Worm (Caenorhabditis elegans) whole organism, L2 larva: ENCODE data around the gene K07C5.2.
A peak's percentile ranks its signal among the peaks of the same experiment; 100 is the strongest.

ENCODE experiments used
- C34F6.9 ChIP-seq: fragments of 150-350 bp; optimal IDR thresholded peaks from 2 replicates; lab custom pipeline; 2014; ENCODE audit warnings: missing biosample characterization, missing genetic modification characterization
- F13H6.1 ChIP-seq: sonication (generic microtip); optimal IDR thresholded peaks from 2 replicates; lab custom pipeline; 2016; ENCODE audit warnings: missing genetic modification characterization, missing compliant biosample characterization
- Y55F3AM.14 ChIP-seq: fragments of 200-800 bp; sonication (Bioruptor generic); optimal IDR thresholded peaks from 2 replicates; lab custom pipeline; 2018; ENCODE audit warnings: mild to moderate bottlenecking, missing genetic modification characterization, missing compliant biosample characterization
- alr-1 ChIP-seq: fragments of 150-350 bp; optimal IDR thresholded peaks from 2 replicates; lab custom pipeline; 2014; ENCODE audit warnings: missing biosample characterization, missing genetic modification characterization
- aly-2 ChIP-seq: fragments of 150-350 bp; optimal IDR thresholded peaks from 2 replicates; lab custom pipeline; 2014; ENCODE audit warnings: missing biosample characterization, missing genetic modification characterization
- blmp-1 ChIP-seq: sonication (generic microtip); optimal IDR thresholded peaks from 2 replicates; lab custom pipeline; 2017; ENCODE audit warnings: missing genetic modification characterization, mild to moderate bottlenecking, missing compliant biosample characterization, antibody characterized with exemption, moderate library complexity; ENCODE audit not compliant: insufficient read depth
- ceh-82 ChIP-seq: fragments of 150-350 bp; optimal IDR thresholded peaks from 2 replicates; lab custom pipeline; 2014; ENCODE audit warnings: missing biosample characterization, missing genetic modification characterization
- crh-2 ChIP-seq: sonication (generic microtip); optimal IDR thresholded peaks from 2 replicates; lab custom pipeline; 2017; ENCODE audit warnings: missing biosample characterization, missing genetic modification characterization
- dmd-4 ChIP-seq: sonication (generic microtip); optimal IDR thresholded peaks from 2 replicates; lab custom pipeline; 2017; ENCODE audit warnings: missing biosample characterization, missing genetic modification characterization
- egl-27 ChIP-seq: sonication (generic microtip); optimal IDR thresholded peaks from 3 replicates; lab custom pipeline; 2017; ENCODE audit warnings: missing biosample characterization, missing genetic modification reagents, missing genetic modification characterization
- elt-3 ChIP-seq: sonication (generic microtip); optimal IDR thresholded peaks from 2 replicates; lab custom pipeline; 2017; ENCODE audit warnings: missing biosample characterization, missing genetic modification characterization
- fos-1 ChIP-seq: fragments of 150-350 bp; optimal IDR thresholded peaks from 2 replicates; lab custom pipeline; 2014; ENCODE audit warnings: missing biosample characterization, missing genetic modification characterization
- gmeb-1 ChIP-seq: fragments of 150-350 bp; optimal IDR thresholded peaks from 2 replicates; lab custom pipeline; 2014; ENCODE audit warnings: missing biosample characterization, missing genetic modification characterization
- lin-11 ChIP-seq: fragments of 150-350 bp; sonication (generic microtip); optimal IDR thresholded peaks from 2 replicates; lab custom pipeline; 2014; ENCODE audit warnings: missing biosample characterization, missing genetic modification characterization, inconsistent platforms, mixed read lengths
- lin-13 ChIP-seq: fragments of 150-350 bp; optimal IDR thresholded peaks from 2 replicates; lab custom pipeline; 2014; ENCODE audit warnings: missing biosample characterization, missing genetic modification reagents, missing genetic modification characterization
- lin-39 ChIP-seq: fragments of 150-350 bp; optimal IDR thresholded peaks from 2 replicates; lab custom pipeline; 2014; ENCODE audit warnings: missing biosample characterization, missing genetic modification reagents, missing genetic modification characterization
- lsy-2 ChIP-seq, 2 experiments: fragments of 150-350 bp in 1 of 2; sonication (generic microtip) in 1 of 2; optimal IDR thresholded peaks; 2 replicates each; lab custom pipeline; 2014 to 2017; ENCODE audit warnings: missing biosample characterization in 2 of 2, missing genetic modification characterization in 2 of 2
- mbf-1 ChIP-seq: sonication (generic microtip); optimal IDR thresholded peaks from 2 replicates; lab custom pipeline; 2017; ENCODE audit warnings: missing biosample characterization, missing genetic modification characterization
- mdl-1 ChIP-seq, 2 experiments: fragments of 150-350 bp in 1 of 2; sonication (generic microtip) in 1 of 2; optimal IDR thresholded peaks; 2 replicates each; lab custom pipeline; 2017; ENCODE audit warnings: missing biosample characterization in 2 of 2, missing genetic modification characterization in 2 of 2
- nhr-10 ChIP-seq: sonication (generic microtip); optimal IDR thresholded peaks from 2 replicates; lab custom pipeline; 2017; ENCODE audit warnings: missing biosample characterization, missing genetic modification characterization
- nhr-11 ChIP-seq: fragments of 150-350 bp; optimal IDR thresholded peaks from 2 replicates; lab custom pipeline; 2014; ENCODE audit warnings: missing biosample characterization, missing genetic modification characterization
- nhr-12 ChIP-seq: fragments of 150-350 bp; optimal IDR thresholded peaks from 2 replicates; lab custom pipeline; 2014; ENCODE audit warnings: missing biosample characterization, missing genetic modification characterization
- nhr-21 ChIP-seq: fragments of 150-350 bp; optimal IDR thresholded peaks from 2 replicates; lab custom pipeline; 2014; ENCODE audit warnings: missing biosample characterization, missing genetic modification characterization
- nhr-23 ChIP-seq: fragments of 150-350 bp; optimal IDR thresholded peaks from 2 replicates; lab custom pipeline; 2014; ENCODE audit warnings: missing biosample characterization, missing genetic modification reagents, missing genetic modification characterization
- nhr-237 ChIP-seq: fragments of 150-350 bp; optimal IDR thresholded peaks from 2 replicates; lab custom pipeline; 2014; ENCODE audit warnings: missing biosample characterization, missing genetic modification characterization
- nhr-6 ChIP-seq: fragments of 150-350 bp; optimal IDR thresholded peaks from 2 replicates; lab custom pipeline; 2014; ENCODE audit warnings: missing biosample characterization, missing genetic modification characterization
- sem-4 ChIP-seq: fragments of 150-350 bp; optimal IDR thresholded peaks from 2 replicates; lab custom pipeline; 2014; ENCODE audit warnings: missing biosample characterization, missing genetic modification reagents, missing genetic modification characterization
- sma-3 ChIP-seq: sonication (generic microtip); optimal IDR thresholded peaks from 2 replicates; lab custom pipeline; 2016; ENCODE audit warnings: missing genetic modification reagents, missing genetic modification characterization, missing compliant biosample characterization
- sma-9 ChIP-seq, 2 experiments: fragments of 150-350 bp in 1 of 2; sonication (generic microtip) in 1 of 2; optimal IDR thresholded peaks; 2 replicates each; lab custom pipeline; 2014 to 2016; ENCODE audit warnings: missing genetic modification characterization in 2 of 2, mild to moderate bottlenecking in 1 of 2, missing biosample characterization in 1 of 2, missing compliant biosample characterization in 1 of 2, missing genetic modification reagents in 1 of 2, moderate library complexity in 1 of 2
- snpc-4 ChIP-seq: fragments of 150-350 bp; optimal IDR thresholded peaks from 2 replicates; lab custom pipeline; 2014; ENCODE audit warnings: missing biosample characterization, missing genetic modification characterization
- zag-1 ChIP-seq: fragments of 150-350 bp; optimal IDR thresholded peaks from 2 replicates; lab custom pipeline; 2014; ENCODE audit warnings: missing biosample characterization, missing genetic modification characterization
- ztf-1 ChIP-seq: fragments of 200-800 bp; sonication (Bioruptor generic); conservative IDR thresholded peaks from 2 replicates; pipeline ENCODE4 v1.3.6; 2022; ENCODE audit warnings: missing genetic modification characterization, missing compliant biosample characterization
- ztf-11 ChIP-seq: sonication (generic microtip); optimal IDR thresholded peaks from 2 replicates; lab custom pipeline; 2017; ENCODE audit warnings: missing biosample characterization, missing genetic modification characterization
- ztf-4 ChIP-seq: fragments of 150-350 bp; optimal IDR thresholded peaks from 2 replicates; lab custom pipeline; 2014; ENCODE audit warnings: missing biosample characterization, missing genetic modification characterization

The K07C5.2 gene

DNA sequence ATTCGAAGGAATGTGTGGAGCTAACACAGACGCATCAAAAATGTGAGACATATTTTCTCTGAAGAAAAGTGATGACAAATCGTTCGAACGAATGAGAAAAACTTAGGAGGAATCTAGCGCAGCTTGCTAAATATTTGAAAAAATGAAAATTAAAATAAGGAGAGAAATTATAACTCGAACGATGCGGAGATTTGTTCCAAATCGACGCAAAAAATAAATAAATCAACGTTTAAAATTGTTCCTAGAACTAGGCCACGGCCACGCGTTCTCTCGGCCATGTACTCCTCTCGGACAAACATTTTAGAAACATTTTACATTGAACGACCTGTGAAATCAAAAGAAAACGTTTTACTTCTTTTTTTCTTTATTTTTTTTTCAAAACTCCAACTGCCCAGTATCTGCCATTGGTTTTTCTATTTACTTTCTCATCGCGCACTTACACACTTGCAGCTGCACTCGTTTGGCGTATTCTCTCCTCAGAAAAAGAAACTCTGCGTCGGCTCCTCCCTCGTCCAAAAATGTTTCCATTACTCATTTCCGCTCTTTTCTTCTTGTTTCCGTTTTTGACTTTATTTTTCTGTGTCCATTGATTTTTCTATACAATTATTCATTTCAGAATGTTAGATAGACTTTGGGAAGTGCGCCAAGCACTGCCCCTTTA, 19.1 kb upstream of the K07C5.2 start, which contains the start of the genes gna-1 and B0024.13 (continued):
- TF ChIP-seq sem-4 (tag; lab: Kevin White, UChicago), result no peak
- no peak for TF ChIP-seq egl-27 (tag; lab: Kevin White, UChicago)
- TF ChIP-seq gmeb-1 (tag; lab: Kevin White, UChicago), result no peak
- TF ChIP-seq nhr-23, result no peak

DNA sequence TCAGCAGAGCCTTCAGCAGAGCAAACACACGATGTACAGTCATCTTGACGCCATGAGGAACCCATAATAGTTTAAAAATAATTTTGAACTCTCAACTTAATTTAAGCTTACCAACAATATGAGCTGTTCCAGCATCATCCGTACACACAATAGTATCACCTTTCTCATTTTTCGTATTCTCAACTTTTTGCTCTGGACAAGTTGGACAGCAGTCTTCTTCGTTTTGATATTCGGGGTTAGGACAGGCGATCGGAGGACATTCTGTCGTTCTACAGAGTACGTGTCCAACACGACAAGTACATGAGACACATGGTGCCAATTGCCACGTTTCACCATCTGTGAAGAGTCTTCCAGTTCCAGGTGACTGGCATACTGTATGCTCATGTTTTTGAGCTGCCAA, 15.8 kb upstream of the K07C5.2 start:
- TF ChIP-seq F13H6.1 (tag; lab: Kevin White, UChicago), result no peak

DNA sequence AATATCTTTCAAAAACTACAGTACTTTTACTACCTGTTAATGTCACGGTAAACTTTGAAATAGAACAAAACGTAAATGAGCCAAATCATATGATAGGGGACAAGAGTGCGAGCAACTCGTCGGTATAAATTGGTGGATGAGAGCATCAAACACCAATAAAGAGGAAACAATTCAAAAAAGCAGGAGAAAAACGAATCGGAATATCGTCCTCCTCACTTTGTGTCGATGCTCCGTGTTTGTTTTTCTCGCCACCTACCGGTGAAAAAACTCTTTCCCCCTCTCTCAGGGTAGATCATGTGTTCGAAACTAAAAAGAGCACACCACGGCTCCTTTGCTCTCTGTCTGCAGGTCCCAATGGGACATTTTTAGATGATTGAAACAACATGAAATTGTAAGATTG, 11.2 kb upstream of the K07C5.2 start:
- peak; percentile 8 for TF ChIP-seq F13H6.1 (tag; lab: Kevin White, UChicago)
- TF ChIP-seq sma-9 (GFP tag; optimal IDR thresholded peaks at IDR 0.05; lab: Kevin White, UChicago), result no peak
- TF ChIP-seq sma-9 (tag; optimal IDR thresholded peaks at IDR 0.05; lab: Kevin White, UChicago), result no peak

DNA sequence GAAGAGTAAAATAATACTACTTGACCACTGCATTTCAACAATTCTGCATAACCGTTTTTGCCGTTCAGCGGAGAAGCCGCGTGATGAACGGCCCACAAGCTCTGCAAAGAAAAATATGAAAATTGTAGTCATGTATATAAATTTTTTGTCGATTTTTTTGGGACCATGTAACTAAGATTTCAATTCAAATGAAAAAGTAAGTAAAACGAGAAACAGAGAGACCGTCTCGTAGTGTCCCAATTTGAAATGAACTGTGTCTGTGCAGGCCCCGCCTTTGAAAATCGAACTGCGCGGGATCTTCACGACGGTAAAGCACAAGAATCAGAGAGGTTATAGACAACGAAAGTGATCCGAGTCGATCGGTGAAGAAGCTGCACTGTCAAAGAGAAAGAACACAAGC, 7.3 kb upstream of the K07C5.2 start, which contains the start of gene crm-1:
Gene crm-1, minus strand, starts transcription at position 101 of the 400 bp plus-strand sequence.
- no peak for TF ChIP-seq alr-1
- TF ChIP-seq lin-11 (tag; lab: Kevin White, UChicago), result no peak
- TF ChIP-seq nhr-12 (tag; lab: Kevin White, UChicago), result no peak
- TF ChIP-seq C34F6.9, result no peak
- no peak for TF ChIP-seq blmp-1 (tag; lab: Kevin White, UChicago)
- TF ChIP-seq zag-1, result no peak
- no peak for TF ChIP-seq Y55F3AM.14 (GFP tag; lab: Kevin White, UChicago)
- TF ChIP-seq ceh-82 (tag; lab: Kevin White, UChicago), result no peak
- TF ChIP-seq lin-39 (tag; lab: Kevin White, UChicago), result no peak
- no peak for TF ChIP-seq lsy-2 (tag; optimal IDR thresholded peaks at IDR 0.05; lab: Kevin White, UChicago)
- TF ChIP-seq mdl-1 (tag; optimal IDR thresholded peaks at IDR 0.05; lab: Kevin White, UChicago), result no peak
- TF ChIP-seq nhr-11 (tag; lab: Kevin White, UChicago), result no peak

DNA sequence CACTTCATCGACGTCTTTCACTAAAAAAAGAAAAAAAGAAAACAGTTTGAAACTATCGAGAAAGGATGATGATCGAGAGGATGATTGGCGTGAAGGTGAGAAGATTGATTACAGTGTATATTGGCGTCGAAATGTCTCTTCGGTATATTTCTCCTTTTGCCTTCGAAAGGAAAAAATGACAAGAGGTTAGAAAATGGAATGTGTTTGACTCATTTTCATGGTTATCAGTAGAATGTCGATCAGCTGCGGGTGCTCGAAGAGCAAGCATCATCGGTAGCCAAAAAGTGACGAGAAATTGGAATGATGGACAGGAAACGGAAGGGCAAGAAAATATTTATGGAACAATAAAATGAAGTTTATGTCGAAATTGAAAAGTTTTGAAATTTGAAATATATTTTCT, 5.5 kb upstream of the K07C5.2 start:
- TF ChIP-seq ztf-1 (GFP tag; lab: Robert Waterston, UW) (no peak), aly-2 (no peak), lin-13 (GFP tag; lab: Kevin White, UChicago) (no peak), ztf-4 (tag; lab: Kevin White, UChicago) (no peak), nhr-10 (tag; lab: Kevin White, UChicago) (no peak), nhr-23 (no peak), snpc-4 (tag; lab: Kevin White, UChicago) (no peak), blmp-1 (tag; lab: Kevin White, UChicago) (no peak), fos-1 (tag; lab: Kevin White, UChicago) (peak; percentile 73), mdl-1 (tag; optimal IDR thresholded peaks at IDR 0.05; lab: Kevin White, UChicago) (no peak), dmd-4 (no peak), elt-3 (tag; lab: Kevin White, UChicago) (no peak), sma-9 (GFP tag; optimal IDR thresholded peaks at IDR 0.05; lab: Kevin White, UChicago) (peak; percentile 28), sma-9 (tag; optimal IDR thresholded peaks at IDR 0.05; lab: Kevin White, UChicago) (no peak), sma-3 (GFP tag; lab: Kevin White, UChicago) (peak; percentile 23), nhr-11 (tag; lab: Kevin White, UChicago) (no peak), crh-2 (tag; lab: Kevin White, UChicago) (no peak), ztf-11 (no peak), egl-27 (tag; lab: Kevin White, UChicago) (no peak), nhr-21 (tag; lab: Kevin White, UChicago) (no peak), mbf-1 (tag; lab: Kevin White, UChicago) (no peak), nhr-6 (tag; lab: Kevin White, UChicago) (no peak), nhr-237 (tag; lab: Kevin White, UChicago) (no peak)
- TF ChIP-seq, all 48 proteins: peak for 3
